Worm (Caenorhabditis elegans) whole organism, L1 larva: ENCODE results near the gene F26F12.2.

ENCODE experiments used
- C04F5.9 ChIP-seq: sonication (generic microtip); optimal IDR thresholded peaks from 2 replicates; lab custom pipeline; 2016; ENCODE audit warnings: missing genetic modification characterization, missing compliant biosample characterization
- C16A3.4 ChIP-seq: fragments of 150-350 bp; optimal IDR thresholded peaks from 2 replicates; lab custom pipeline; 2014; ENCODE audit warnings: missing biosample characterization, missing genetic modification characterization
- F16B12.6 ChIP-seq: fragments of 150-350 bp; optimal IDR thresholded peaks from 2 replicates; lab custom pipeline; 2014; ENCODE audit warnings: missing biosample characterization, missing genetic modification characterization
- Y116A8C.19 ChIP-seq: sonication (generic microtip); optimal IDR thresholded peaks from 2 replicates; lab custom pipeline; 2016; ENCODE audit warnings: missing compliant biosample characterization, missing genetic modification characterization, borderline replicate concordance
- aha-1 ChIP-seq: fragments of 150-350 bp; optimal IDR thresholded peaks from 2 replicates; lab custom pipeline; 2014; ENCODE audit warnings: missing biosample characterization, missing genetic modification characterization
- ama-1 ChIP-seq: fragments of 150-350 bp; optimal IDR thresholded peaks from 2 replicates; lab custom pipeline; 2014
- blmp-1 ChIP-seq: fragments of 150-350 bp; optimal IDR thresholded peaks from 2 replicates; lab custom pipeline; 2014; ENCODE audit warnings: missing biosample characterization, missing genetic modification characterization
- ceh-8 ChIP-seq: fragments of 200-800 bp; sonication (Bioruptor generic); optimal IDR thresholded peaks from 2 replicates; lab custom pipeline; 2018; ENCODE audit warnings: mild to moderate bottlenecking, missing genetic modification characterization, moderate library complexity, missing compliant biosample characterization
- ces-1 ChIP-seq: fragments of 150-350 bp; optimal IDR thresholded peaks from 2 replicates; lab custom pipeline; 2014; ENCODE audit warnings: missing biosample characterization, missing genetic modification reagents, missing genetic modification characterization
- dpl-1 ChIP-seq, 3 experiments: fragments of 150-350 bp in 2 of 3; sonication (generic microtip) in 1 of 3; optimal IDR thresholded peaks; 2 replicates each; lab custom pipeline; 2014 to 2017; ENCODE audit warnings: missing biosample characterization in 3 of 3, missing genetic modification characterization in 3 of 3, missing genetic modification reagents in 3 of 3
- efl-1 ChIP-seq, 4 experiments: fragments of 150-350 bp; optimal IDR thresholded peaks in 3 of 4; peaks in 1 of 4; 1 replicate in 1 of 4; 2 replicates in 3 of 4; lab custom pipeline; 2014; ENCODE audit warnings: missing biosample characterization in 2 of 4, missing genetic modification characterization in 2 of 4, missing genetic modification reagents in 2 of 4
- efl-3 ChIP-seq: fragments of 200-800 bp; sonication (Bioruptor generic); optimal IDR thresholded peaks from 2 replicates; lab custom pipeline; 2018; ENCODE audit warnings: mild to moderate bottlenecking, missing genetic modification characterization, missing compliant biosample characterization
- elt-2 ChIP-seq: sonication (generic microtip); optimal IDR thresholded peaks from 2 replicates; lab custom pipeline; 2016; ENCODE audit warnings: missing genetic modification characterization, mild to moderate bottlenecking, inconsistent platforms, missing compliant biosample characterization, missing genetic modification reagents
- fkh-10 ChIP-seq: sonication (generic microtip); optimal IDR thresholded peaks from 2 replicates; lab custom pipeline; 2017; ENCODE audit warnings: missing biosample characterization, missing genetic modification reagents, missing genetic modification characterization
- grh-1 ChIP-seq: fragments of 200-800 bp; sonication (Bioruptor generic); IDR thresholded peaks from 2 replicates; pipeline ENCODE4 v1.3.6; 2022; ENCODE audit warnings: missing genetic modification reagents, missing genetic modification characterization, missing compliant biosample characterization
- hlh-4 ChIP-seq: sonication (generic microtip); optimal IDR thresholded peaks from 2 replicates; lab custom pipeline; 2016; ENCODE audit warnings: mild to moderate bottlenecking, missing genetic modification characterization, missing compliant biosample characterization
- irx-1 ChIP-seq: sonication (generic microtip); optimal IDR thresholded peaks from 2 replicates; lab custom pipeline; 2016; ENCODE audit warnings: missing genetic modification characterization, missing compliant biosample characterization
- isw-1 ChIP-seq: fragments of 200-800 bp; sonication (Bioruptor generic); IDR thresholded peaks from 2 replicates; pipeline ENCODE4 v1.3.6; 2022; ENCODE audit warnings: missing genetic modification characterization, missing compliant biosample characterization
- lin-13 ChIP-seq: fragments of 150-350 bp; optimal IDR thresholded peaks from 2 replicates; lab custom pipeline; 2014; ENCODE audit warnings: missing biosample characterization, missing genetic modification reagents, missing genetic modification characterization
- lin-35 ChIP-seq, 2 experiments: fragments of 150-350 bp; optimal IDR thresholded peaks; 2 replicates each; lab custom pipeline; 2014; ENCODE audit warnings: missing biosample characterization in 2 of 2, missing genetic modification characterization in 2 of 2, missing genetic modification reagents in 2 of 2
- mef-2 ChIP-seq: fragments of 150-350 bp; optimal IDR thresholded peaks from 2 replicates; lab custom pipeline; 2014; ENCODE audit warnings: missing biosample characterization, missing genetic modification characterization
- mep-1 ChIP-seq: fragments of 150-350 bp; optimal IDR thresholded peaks from 2 replicates; lab custom pipeline; 2014; ENCODE audit warnings: missing biosample characterization, missing genetic modification characterization
- nhr-11 ChIP-seq: fragments of 150-350 bp; optimal IDR thresholded peaks from 2 replicates; lab custom pipeline; 2014; ENCODE audit warnings: missing biosample characterization, missing genetic modification characterization
- nhr-19 ChIP-seq: fragments of 200-800 bp; sonication (Bioruptor generic); conservative IDR thresholded peaks from 2 replicates; pipeline ENCODE4 v1.3.6; 2022; ENCODE audit warnings: missing genetic modification characterization, missing compliant biosample characterization
- nhr-76 ChIP-seq: sonication (generic microtip); optimal IDR thresholded peaks from 2 replicates; lab custom pipeline; 2017; ENCODE audit warnings: missing biosample characterization, missing genetic modification characterization
- nhr-84 ChIP-seq: sonication (generic microtip); optimal IDR thresholded peaks from 2 replicates; lab custom pipeline; 2017; ENCODE audit warnings: missing biosample characterization, missing genetic modification characterization
- nhr-85 ChIP-seq: sonication (generic microtip); peaks from one replicate; lab custom pipeline; 2016; ENCODE audit warnings: missing genetic modification characterization, inconsistent platforms, missing compliant biosample characterization
- pag-3 ChIP-seq: sonication (generic microtip); optimal IDR thresholded peaks from 2 replicates; lab custom pipeline; 2017; ENCODE audit warnings: missing genetic modification characterization, mild to moderate bottlenecking, missing compliant biosample characterization, antibody characterized with exemption, borderline replicate concordance; ENCODE audit not compliant: insufficient read depth
- pqm-1 ChIP-seq: sonication (generic microtip); optimal IDR thresholded peaks from 3 replicates; lab custom pipeline; 2017; ENCODE audit warnings: missing biosample characterization, missing genetic modification characterization
- swsn-7 ChIP-seq: sonication (generic microtip); optimal IDR thresholded peaks from 2 replicates; lab custom pipeline; 2016; ENCODE audit warnings: missing genetic modification characterization, missing compliant biosample characterization
- tlp-1 ChIP-seq: fragments of 150-350 bp; optimal IDR thresholded peaks from 2 replicates; lab custom pipeline; 2014; ENCODE audit warnings: missing biosample characterization, missing genetic modification characterization
- unc-130 ChIP-seq: fragments of 150-350 bp; optimal IDR thresholded peaks from 2 replicates; lab custom pipeline; 2017; ENCODE audit warnings: missing biosample characterization, missing genetic modification characterization, inconsistent platforms
- unc-86 ChIP-seq: sonication (generic microtip); optimal IDR thresholded peaks from 2 replicates; lab custom pipeline; 2016; ENCODE audit warnings: missing genetic modification characterization, missing compliant biosample characterization

Gene F26F12.2

DNA sequence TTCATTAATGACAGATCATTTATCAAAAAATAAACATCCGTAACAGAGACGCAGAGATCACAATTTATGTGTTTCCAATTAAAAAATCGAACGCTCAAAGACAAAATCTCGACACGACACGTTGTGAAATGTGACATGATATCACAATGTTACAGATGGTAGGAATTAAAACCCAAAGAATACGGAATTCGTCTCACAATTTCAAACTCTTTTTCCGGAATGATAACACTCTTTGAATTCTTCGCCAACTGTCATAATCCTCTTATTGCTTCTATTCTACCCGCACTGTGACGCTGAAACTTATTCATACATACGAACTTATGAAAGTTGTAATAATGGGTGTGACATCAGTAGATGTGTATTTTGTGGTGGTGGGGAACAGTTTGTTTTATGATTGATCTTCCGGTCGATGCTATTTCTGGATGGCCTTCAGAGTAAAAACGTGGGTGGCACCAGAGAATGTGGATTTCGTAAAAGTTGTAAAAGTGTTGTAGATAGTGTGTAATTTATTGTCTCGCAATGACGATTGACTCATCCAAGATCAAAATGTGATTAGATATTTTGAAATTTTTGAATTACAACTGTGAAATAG, 21.8 kb downstream of the F26F12.2 start:
- no peak for TF ChIP-seq isw-1
- no peak for TF ChIP-seq grh-1 (GFP tag; lab: Robert Waterston, UW)
- no peak for TF ChIP-seq pag-3 (tag; lab: Kevin White, UChicago)
- peak; percentile 64 for TF ChIP-seq elt-2 (tag; lab: Kevin White, UChicago)
- TF ChIP-seq lin-35 (GFP tag; optimal IDR thresholded peaks at IDR 0.05; lab: Kevin White, UChicago), result peak in 1 of 2 experiments; percentile 3

- TF ChIP-seq pqm-1 (peak; percentile 8), blmp-1 (tag; lab: Kevin White, UChicago) (peak; percentile 6), isw-1 (no peak), nhr-76 (tag; lab: Kevin White, UChicago) (no peak), elt-2 (tag; lab: Kevin White, UChicago) (peak; percentile 7), F16B12.6 (tag; lab: Kevin White, UChicago) (no peak), ceh-8 (no peak), dpl-1 (GFP tag; optimal IDR thresholded peaks at IDR 0.05; lab: Kevin White, UChicago) (no peak), unc-86 (tag; lab: Kevin White, UChicago) (no peak), mep-1 (tag; lab: Kevin White, UChicago) (no peak), nhr-19 (no peak), mef-2 (tag; lab: Kevin White, UChicago) (no peak), swsn-7 (tag; lab: Kevin White, UChicago) (no peak), nhr-85 (peak; percentile 48)
These were observed 25.3 kb downstream of the F26F12.2 start, which contains the start of gene ZC250.4 for ce11 chrV:5813060-5813659. TSS of gene ZC250.4 (minus strand) at chrV:5813137.

ce11 chrV:5805467-5805866, 32.9 kb downstream of the F26F12.2 start, which contains the start of gene ZC250.5:
TSS of gene ZC250.5 (plus strand) at chrV:5805767.
- TF ChIP-seq unc-130, result no peak
- TF ChIP-seq irx-1, result no peak
- no peak for TF ChIP-seq Y116A8C.19
- TF ChIP-seq ces-1 (GFP tag; lab: Kevin White, UChicago), result no peak
- no peak for TF ChIP-seq ceh-8
- TF ChIP-seq hlh-4 (tag; lab: Kevin White, UChicago), result no peak
- no peak for TF ChIP-seq aha-1 (tag; lab: Kevin White, UChicago)
- no peak for TF ChIP-seq nhr-11 (tag; lab: Kevin White, UChicago)
- no peak for TF ChIP-seq mef-2 (tag; lab: Kevin White, UChicago)
- no peak for TF ChIP-seq efl-3 (GFP tag; lab: Kevin White, UChicago)

ce11 chrV:5799373-5799772, 39.0 kb downstream of the F26F12.2 start, which contains the start of gene cyn-17:
TSS of gene cyn-17 (plus strand) at chrV:5799673.
- TF ChIP-seq fkh-10 (GFP tag; lab: Kevin White, UChicago) (no peak), C16A3.4 (tag; lab: Kevin White, UChicago) (no peak), isw-1 (no peak), efl-1 (optimal IDR thresholded peaks at IDR 0.05; lab: Kevin White, UChicago) (no peak), efl-1 (GFP tag; optimal IDR thresholded peaks at IDR 0.05 in 1 of 2; lab: Kevin White, UChicago) (peak in 1 of 2 experiments; percentile 89), tlp-1 (tag; lab: Kevin White, UChicago) (no peak)

ce11 chrV:5798132-5798531, 40.3 kb downstream of the F26F12.2 start, which contains the start of gene nstp-3:
TSS of gene nstp-3 (minus strand) at chrV:5798232.
- TF ChIP-seq aha-1 (tag; lab: Kevin White, UChicago) (no peak), blmp-1 (tag; lab: Kevin White, UChicago) (no peak), mep-1 (tag; lab: Kevin White, UChicago) (no peak), C04F5.9 (tag; lab: Kevin White, UChicago) (no peak), C16A3.4 (tag; lab: Kevin White, UChicago) (no peak), lin-13 (no peak), nhr-84 (tag; lab: Kevin White, UChicago) (no peak), ama-1 (lab: Kevin White, UChicago) (no peak)
